Worm (Caenorhabditis elegans): ENCODE measurements around the gene dat-1.
A peak's percentile ranks its signal among the peaks of the same experiment; 100 is the strongest.

The dat-1 gene

ce11 chrIII:9255801-9256200 lies 13.0 kb downstream of the dat-1 start (continued):
- no peak for TF ChIP-seq attf-4 (tag; optimal IDR thresholded peaks at IDR 0.05)
- no peak for TF ChIP-seq snpc-4 (tag; optimal IDR thresholded peaks at IDR 0.05)
- no peak for TF ChIP-seq vab-7 (GFP tag; IDR thresholded peaks at IDR 0.05)
- no peak for TF ChIP-seq sdz-12 (GFP tag; optimal IDR thresholded peaks at IDR 0.05)
- no peak for TF ChIP-seq skn-1 (tag; optimal IDR thresholded peaks at IDR 0.05)
- TF ChIP-seq tag-97 (GFP tag; IDR thresholded peaks at IDR 0.05): no peak
- TF ChIP-seq aly-2 (tag; optimal IDR thresholded peaks at IDR 0.05): no peak
- TF ChIP-seq nhr-25 (tag; optimal IDR thresholded peaks at IDR 0.05; ENCODE audit: borderline replicate concordance, insufficient read depth): no peak
- no peak for TF ChIP-seq nhr-6 (tag; optimal IDR thresholded peaks at IDR 0.05)
- no peak for TF ChIP-seq lir-3 (tag; optimal IDR thresholded peaks at IDR 0.05)
- no peak for TF ChIP-seq mdt-29 (GFP tag; IDR thresholded peaks at IDR 0.05)
- TF ChIP-seq zip-2 (tag; optimal IDR thresholded peaks at IDR 0.05): no peak
- TF ChIP-seq ama-1 (optimal IDR thresholded peaks at IDR 0.05): no peak
- no peak for TF ChIP-seq daf-8 (GFP tag; IDR thresholded peaks at IDR 0.05)
- TF ChIP-seq mes-2 (tag; optimal IDR thresholded peaks at IDR 0.05; ENCODE audit: poor library complexity, severe bottlenecking): no peak
- TF ChIP-seq nhr-10 (tag; optimal IDR thresholded peaks at IDR 0.05): no peak
- no peak for TF ChIP-seq lin-29 (GFP tag; IDR thresholded peaks at IDR 0.05)
- TF ChIP-seq zip-11 (GFP tag; IDR thresholded peaks at IDR 0.05): no peak
- TF ChIP-seq daf-12 (tag; optimal IDR thresholded peaks at IDR 0.05): no peak
- no peak for TF ChIP-seq nhr-76 (tag; optimal IDR thresholded peaks at IDR 0.05)
- no peak for TF ChIP-seq ZK337.2 (GFP tag; IDR thresholded peaks at IDR 0.05)
- TF ChIP-seq hlh-30 (tag; optimal IDR thresholded peaks at IDR 0.05; ENCODE audit: insufficient read depth): peak; percentile 28
- no peak for TF ChIP-seq Y48G9A.11 (GFP tag; IDR thresholded peaks at IDR 0.05)
- TF ChIP-seq madf-5 (GFP tag; IDR thresholded peaks at IDR 0.05): no peak
- TF ChIP-seq unc-130 (GFP tag; optimal IDR thresholded peaks at IDR 0.05): no peak
- peak; percentile 58 for TF ChIP-seq dve-1 (tag; optimal IDR thresholded peaks at IDR 0.05; ENCODE audit: insufficient read depth)
- TF ChIP-seq ces-1 (GFP tag; optimal IDR thresholded peaks at IDR 0.05): no peak

ce11 chrIII:9256961-9257360 lies 14.2 kb downstream of the dat-1 start, which contains the start of gene M01A8.1:
Gene M01A8.1, plus strand, starts transcription at chrIII:9257261.
- no peak for TF ChIP-seq dmd-6 (GFP tag; IDR thresholded peaks at IDR 0.05)
- TF ChIP-seq nhr-6 (tag; optimal IDR thresholded peaks at IDR 0.05): no peak
- TF ChIP-seq hlh-30 (tag; optimal IDR thresholded peaks at IDR 0.05; ENCODE audit: insufficient read depth): no peak
- TF ChIP-seq tag-97 (GFP tag; IDR thresholded peaks at IDR 0.05): no peak
- no peak for TF ChIP-seq spr-3 (GFP tag; optimal IDR thresholded peaks at IDR 0.05)
- TF ChIP-seq dmd-9 (GFP tag; IDR thresholded peaks at IDR 0.05): no peak
- no peak for TF ChIP-seq ceh-20 (GFP tag; IDR thresholded peaks at IDR 0.05)
- no peak for TF ChIP-seq arid-1 (GFP tag; conservative IDR thresholded peaks at IDR 0.05)
- TF ChIP-seq lim-7 (GFP tag; IDR thresholded peaks at IDR 0.05): no peak
- TF ChIP-seq nhr-77 (tag; optimal IDR thresholded peaks at IDR 0.05): no peak
- no peak for TF ChIP-seq snpc-4 (tag; optimal IDR thresholded peaks at IDR 0.05)
- no peak for TF ChIP-seq lin-38 (GFP tag; IDR thresholded peaks at IDR 0.05)
- TF ChIP-seq mep-1 (tag; optimal IDR thresholded peaks at IDR 0.05): no peak

ce11 chrIII:9258510-9258909 lies 15.7 kb downstream of the dat-1 start:
- TF ChIP-seq hmg-1.1 (GFP tag; IDR thresholded peaks at IDR 0.05) (no peak), nhr-48 (tag; optimal IDR thresholded peaks at IDR 0.05) (no peak), hlh-11 (tag; optimal IDR thresholded peaks at IDR 0.05) (peak; percentile 37), dmd-6 (GFP tag; IDR thresholded peaks at IDR 0.05) (peak; percentile 28; the same call in 1 of the 2 replicates), ctbp-1 (GFP tag; IDR thresholded peaks at IDR 0.05) (no peak), aha-1 (tag) (peak; percentile 96), unc-62 (GFP tag; optimal IDR thresholded peaks at IDR 0.05 in 1 of 2) (no peak), unc-62 (tag; optimal IDR thresholded peaks at IDR 0.05) (no peak), lin-1 (GFP tag; IDR thresholded peaks at IDR 0.05) (no peak), pqm-1 (tag; optimal IDR thresholded peaks at IDR 0.05) (peak; percentile 20), dve-1 (tag; optimal IDR thresholded peaks at IDR 0.05; ENCODE audit: insufficient read depth) (peak; percentile 26), aly-2 (tag; optimal IDR thresholded peaks at IDR 0.05) (no peak), daf-16 (GFP tag; optimal IDR thresholded peaks at IDR 0.05) (no peak), daf-16 (tag; optimal IDR thresholded peaks at IDR 0.05) (peak; percentile 62), nhr-10 (tag; optimal IDR thresholded peaks at IDR 0.05) (no peak), nhr-28 (tag; optimal IDR thresholded peaks at IDR 0.05) (peak; percentile 40), cey-2 (tag; optimal IDR thresholded peaks at IDR 0.05; ENCODE audit: borderline replicate concordance, insufficient read depth) (no peak), snpc-4 (tag; optimal IDR thresholded peaks at IDR 0.05) (no peak), ceh-32 (tag; optimal IDR thresholded peaks at IDR 0.05; ENCODE audit: poor library complexity) (no peak)
